Fruit fly (Drosophila melanogaster) whole organism, embryonic: ENCODE data around the gene mmy.

Experiments used
- CG10147 ChIP-seq: fragments of 200-800 bp; sonication (Bioruptor generic); optimal IDR thresholded peaks from 2 replicates; lab custom pipeline; 2019; ENCODE audit warnings: missing biosample characterization, mild to moderate bottlenecking, missing genetic modification characterization, moderate library complexity
- CG12155 ChIP-seq: fragments of 200-800 bp; sonication (Bioruptor generic); optimal IDR thresholded peaks from 3 replicates; lab custom pipeline; 2016; ENCODE audit warnings: missing biosample characterization, missing genetic modification characterization
- CG13624 ChIP-seq: fragments of 200-800 bp; sonication (Bioruptor generic); optimal IDR thresholded peaks from 2 replicates; lab custom pipeline; 2016; ENCODE audit warnings: missing biosample characterization, missing genetic modification characterization
- CG14965 ChIP-seq: fragments of 200-800 bp; sonication (Bioruptor generic); optimal IDR thresholded peaks from 2 replicates; lab custom pipeline; 2016; ENCODE audit warnings: missing biosample characterization, missing genetic modification characterization, borderline replicate concordance
- CG15514 ChIP-seq: fragments of 200-800 bp; sonication (Bioruptor generic); optimal IDR thresholded peaks from 3 replicates; lab custom pipeline; 2017; ENCODE audit warnings: missing biosample characterization, missing genetic modification characterization, mild to moderate bottlenecking, moderate library complexity, missing genetic modification reagents
- CG15601 ChIP-seq: fragments of 200-800 bp; sonication (Bioruptor generic); optimal IDR thresholded peaks from 3 replicates; lab custom pipeline; 2019; ENCODE audit warnings: missing biosample characterization, mild to moderate bottlenecking, missing genetic modification characterization, moderate library complexity
- CG15696 ChIP-seq: fragments of 200-800 bp; sonication (Bioruptor generic); optimal IDR thresholded peaks from 2 replicates; lab custom pipeline; 2019; ENCODE audit warnings: missing biosample characterization, mild to moderate bottlenecking, missing genetic modification characterization, moderate library complexity
- CG16815 ChIP-seq: fragments of 200-800 bp; sonication (Bioruptor generic); optimal IDR thresholded peaks from 3 replicates; lab custom pipeline; 2017; ENCODE audit warnings: missing biosample characterization, mild to moderate bottlenecking, missing genetic modification characterization
- CG17802 ChIP-seq: fragments of 200-800 bp; sonication (Bioruptor generic); optimal IDR thresholded peaks from 2 replicates; lab custom pipeline; 2018; ENCODE audit warnings: missing biosample characterization, mild to moderate bottlenecking, missing genetic modification characterization, moderate library complexity
- CG18262 ChIP-seq: fragments of 200-800 bp; optimal IDR thresholded peaks from 3 replicates; lab custom pipeline; 2019; ENCODE audit warnings: missing biosample characterization, mild to moderate bottlenecking, missing genetic modification characterization, moderate library complexity
- CG31441 ChIP-seq: fragments of 200-800 bp; sonication (Bioruptor generic); IDR thresholded peaks from 2 replicates; pipeline ENCODE4 v1.3.6; 2022; ENCODE audit warnings: missing biosample characterization, missing genetic modification characterization
- CG8290 ChIP-seq, 3 experiments: fragments of 200-800 bp; sonication (Bioruptor generic); optimal IDR thresholded peaks; 2 replicates each; lab custom pipeline; 2016 to 2019; ENCODE audit warnings: missing biosample characterization in 3 of 3, missing genetic modification characterization in 3 of 3, mild to moderate bottlenecking in 2 of 3, moderate library complexity in 1 of 3
- CG9876 ChIP-seq: fragments of 200-800 bp; sonication (Bioruptor generic); optimal IDR thresholded peaks from 2 replicates; lab custom pipeline; 2016; ENCODE audit warnings: missing biosample characterization, missing genetic modification characterization
- CTCF ChIP-seq: fragments of 200-800 bp; sonication (Bioruptor generic); optimal IDR thresholded peaks from 2 replicates; lab custom pipeline; 2017; ENCODE audit warnings: missing biosample characterization, mild to moderate bottlenecking, missing genetic modification characterization, moderate library complexity
- CkIIα-i1 ChIP-seq: fragments of 200-800 bp; sonication (Bioruptor generic); IDR thresholded peaks from 2 replicates; pipeline ENCODE4 v1.3.6; 2022; ENCODE audit warnings: missing biosample characterization, missing genetic modification characterization
- Eip74EF ChIP-seq, 2 experiments: fragments of 200-800 bp in 1 of 2; fragments of >200 bp in 1 of 2; sonication (Bioruptor generic) in 1 of 2; optimal IDR thresholded peaks; 2 replicates each; lab custom pipeline; 2017 to 2019; ENCODE audit warnings: missing biosample characterization in 2 of 2, missing genetic modification characterization in 2 of 2, mild to moderate bottlenecking in 1 of 2, moderate library complexity in 1 of 2
- HmgD ChIP-seq: fragments of 200-800 bp; sonication (Bioruptor generic); optimal IDR thresholded peaks from 3 replicates; lab custom pipeline; 2016; ENCODE audit warnings: missing biosample characterization, missing genetic modification characterization
- Hmr ChIP-seq: fragments of 200-800 bp; sonication (Bioruptor generic); optimal IDR thresholded peaks from 3 replicates; lab custom pipeline; 2017; ENCODE audit warnings: mild to moderate bottlenecking, missing biosample characterization, missing genetic modification reagents, missing genetic modification characterization
- Jarid2 ChIP-seq: fragments of 200-800 bp; sonication (Bioruptor generic); optimal IDR thresholded peaks from 3 replicates; lab custom pipeline; 2017; ENCODE audit warnings: mild to moderate bottlenecking, missing biosample characterization, missing genetic modification reagents, missing genetic modification characterization
- Max ChIP-seq: fragments of 200-800 bp; sonication (Bioruptor generic); optimal IDR thresholded peaks from 2 replicates; lab custom pipeline; 2016; ENCODE audit warnings: missing biosample characterization, mild to moderate bottlenecking, missing genetic modification characterization
- Mes4 ChIP-seq: fragments of 200-800 bp; sonication (Bioruptor generic); optimal IDR thresholded peaks from 2 replicates; lab custom pipeline; 2016; ENCODE audit warnings: missing biosample characterization, missing genetic modification characterization
- NK7.1 ChIP-seq: fragments of 200-800 bp; sonication (Bioruptor generic); optimal IDR thresholded peaks from 3 replicates; lab custom pipeline; 2016; ENCODE audit warnings: missing biosample characterization, missing genetic modification characterization
- Neu2 ChIP-seq: fragments of 200-800 bp; sonication (Bioruptor generic); optimal IDR thresholded peaks from 3 replicates; lab custom pipeline; 2016; ENCODE audit warnings: missing biosample characterization, missing genetic modification characterization, borderline replicate concordance
- Oli ChIP-seq: fragments of 200-800 bp; sonication (Bioruptor generic); optimal IDR thresholded peaks from 2 replicates; lab custom pipeline; 2018; ENCODE audit warnings: missing biosample characterization, mild to moderate bottlenecking, missing genetic modification characterization, moderate library complexity
- TFAM ChIP-seq: fragments of 200-800 bp; sonication (Bioruptor generic); optimal IDR thresholded peaks from 2 replicates; lab custom pipeline; 2017; ENCODE audit warnings: missing biosample characterization, missing genetic modification characterization, inconsistent platforms
- Trl ChIP-seq, 3 experiments: fragments of >200 bp in 2 of 3; fragments of 200-800 bp in 1 of 3; sonication (Bioruptor generic) in 1 of 3; optimal IDR thresholded peaks; 2 replicates in 1 of 3; 3 replicates in 2 of 3; lab custom pipeline; 2016 to 2017; ENCODE audit warnings: missing biosample characterization in 1 of 3, missing genetic modification characterization in 1 of 3
- al ChIP-seq: fragments of 200-800 bp; sonication (Bioruptor generic); IDR thresholded peaks from 2 replicates; pipeline ENCODE4 v1.3.6; 2022; ENCODE audit warnings: missing biosample characterization, missing genetic modification characterization
- ase ChIP-seq: fragments of 200-800 bp; sonication (Bioruptor generic); IDR thresholded peaks from 3 replicates; pipeline ENCODE4 v1.3.6; 2022; ENCODE audit warnings: missing biosample characterization, missing genetic modification characterization
- bbx ChIP-seq: fragments of 200-800 bp; sonication (Bioruptor generic); IDR thresholded peaks from 2 replicates; pipeline ENCODE4 v1.3.6; 2022; ENCODE audit warnings: missing biosample characterization, missing genetic modification characterization; ENCODE audit not compliant: partially characterized antibody
- cas ChIP-seq: fragments of 200-800 bp; sonication (Bioruptor generic); IDR thresholded peaks from 2 replicates; pipeline ENCODE4 v1.3.6; 2022; ENCODE audit warnings: missing biosample characterization, missing genetic modification characterization
- caup ChIP-seq: fragments of 200-800 bp; sonication (Bioruptor generic); optimal IDR thresholded peaks from 3 replicates; lab custom pipeline; 2017; ENCODE audit warnings: missing biosample characterization, mild to moderate bottlenecking, missing genetic modification characterization, moderate library complexity; ENCODE audit not compliant: severe bottlenecking
- ci ChIP-seq: fragments of 200-800 bp; sonication (Bioruptor generic); IDR thresholded peaks from 3 replicates; pipeline ENCODE4 v1.3.6; 2022; ENCODE audit warnings: missing biosample characterization, missing genetic modification characterization
- cwo ChIP-seq: fragments of 200-800 bp; sonication (Bioruptor generic); optimal IDR thresholded peaks from 3 replicates; lab custom pipeline; 2017; ENCODE audit warnings: missing biosample characterization, missing genetic modification characterization, mild to moderate bottlenecking, moderate library complexity, missing genetic modification reagents
- danr ChIP-seq: fragments of 200-800 bp; sonication (Bioruptor generic); IDR thresholded peaks from 2 replicates; pipeline ENCODE4 v1.3.6; 2022; ENCODE audit warnings: missing biosample characterization, missing genetic modification characterization
- dimm ChIP-seq: fragments of 200-800 bp; sonication (Bioruptor generic); IDR thresholded peaks from 2 replicates; pipeline ENCODE4 v1.3.6; 2022; ENCODE audit warnings: missing biosample characterization, missing genetic modification characterization
- eve ChIP-seq, 2 experiments: fragments of >200 bp; optimal IDR thresholded peaks; 2 replicates each; lab custom pipeline; 2017; ENCODE audit warnings: missing biosample characterization in 2 of 2, missing genetic modification characterization in 2 of 2
- gsb ChIP-seq: fragments of 200-800 bp; sonication (Bioruptor generic); IDR thresholded peaks from 2 replicates; pipeline ENCODE4 v1.3.6; 2022; ENCODE audit warnings: missing biosample characterization, missing genetic modification characterization
- h ChIP-seq: fragments of >200 bp; optimal IDR thresholded peaks from 2 replicates; lab custom pipeline; 2017
- inv ChIP-seq: fragments of 200-800 bp; sonication (Bioruptor generic); IDR thresholded peaks from 2 replicates; pipeline ENCODE4 v1.3.6; 2022; ENCODE audit warnings: missing biosample characterization, missing genetic modification characterization; ENCODE audit not compliant: partially characterized antibody
- jigr1 ChIP-seq: fragments of 200-800 bp; sonication (Bioruptor generic); IDR thresholded peaks from 3 replicates; pipeline ENCODE4 v1.3.6; 2022; ENCODE audit warnings: missing biosample characterization, missing genetic modification characterization
- kah ChIP-seq: fragments of 200-800 bp; sonication (Bioruptor generic); optimal IDR thresholded peaks from 2 replicates; lab custom pipeline; 2018; ENCODE audit warnings: missing biosample characterization, mild to moderate bottlenecking, missing genetic modification characterization
- mld ChIP-seq: fragments of 200-800 bp; sonication (Bioruptor generic); IDR thresholded peaks from 3 replicates; pipeline ENCODE4 v1.3.6; 2022; ENCODE audit warnings: missing biosample characterization, missing genetic modification characterization; ENCODE audit not compliant: partially characterized antibody
- nerfin-2 ChIP-seq: fragments of 200-800 bp; sonication (Bioruptor generic); IDR thresholded peaks from 2 replicates; pipeline ENCODE4 v1.3.6; 2022; ENCODE audit warnings: missing biosample characterization, missing genetic modification characterization; ENCODE audit not compliant: partially characterized antibody
- nmo ChIP-seq: fragments of 200-800 bp; sonication (Bioruptor generic); optimal IDR thresholded peaks from 2 replicates; lab custom pipeline; 2018; ENCODE audit warnings: missing biosample characterization, mild to moderate bottlenecking, missing genetic modification characterization, moderate library complexity
- otp ChIP-seq: fragments of 200-800 bp; sonication (Bioruptor generic); IDR thresholded peaks from 3 replicates; pipeline ENCODE4, ENCODE4 v1.3.6; 2022; ENCODE audit warnings: missing biosample characterization, missing genetic modification characterization
- row ChIP-seq: fragments of 200-800 bp; sonication (Bioruptor generic); IDR thresholded peaks from 3 replicates; pipeline ENCODE4 v1.3.6; 2022; ENCODE audit warnings: missing biosample characterization, missing genetic modification characterization
- sens ChIP-seq: fragments of 200-800 bp; sonication (Bioruptor generic); peaks from one replicate; lab custom pipeline; 2016; ENCODE audit warnings: missing biosample characterization, missing genetic modification characterization
- sob ChIP-seq: fragments of 200-800 bp; sonication (Bioruptor generic); IDR thresholded peaks from 2 replicates; pipeline ENCODE4 v1.3.6; 2022; ENCODE audit warnings: missing biosample characterization, missing genetic modification characterization
- tna ChIP-seq: fragments of 200-800 bp; sonication (Bioruptor generic); IDR thresholded peaks from 2 replicates; pipeline ENCODE4 v1.3.6; 2022; ENCODE audit warnings: missing biosample characterization, missing genetic modification characterization; ENCODE audit not compliant: partially characterized antibody
- tup ChIP-seq: fragments of 200-800 bp; sonication (Bioruptor generic); optimal IDR thresholded peaks from 2 replicates; lab custom pipeline; 2016; ENCODE audit warnings: missing biosample characterization, mild to moderate bottlenecking, missing genetic modification characterization, moderate library complexity

mmy gene

dm6 chr2L:6465497-6465896 is 8.2 kb downstream of the mmy start, which contains the start of gene Rchy1 (continued):
- no peak for TF ChIP-seq CG16815 (GFP tag; lab: Kevin White, UChicago)
- peak; percentile 64 for TF ChIP-seq CG15514 (GFP tag; lab: Kevin White, UChicago)
- TF ChIP-seq CG18262 (tag; lab: Kevin White, UChicago), result no peak
- no peak; the same call in 1 of the 2 replicates for TF ChIP-seq tna (GFP tag; lab: Robert Waterston, UW)
- no peak for TF ChIP-seq danr
- TF ChIP-seq gsb (GFP tag; lab: Robert Waterston, UW), result no peak
- no peak; the same call in 2 of the 3 replicates for TF ChIP-seq row (GFP tag; lab: Robert Waterston, UW)
- no peak for TF ChIP-seq eve (GFP tag; optimal IDR thresholded peaks at IDR 0.05; lab: Kevin White, UChicago)
- TF ChIP-seq CG9876 (GFP tag; lab: Kevin White, UChicago), result no peak
- no peak for TF ChIP-seq sens
- TF ChIP-seq nerfin-2, result no peak
- TF ChIP-seq cwo (GFP tag; lab: Kevin White, UChicago), result no peak
- no peak for TF ChIP-seq dimm (GFP tag; lab: Robert Waterston, UW)
- TF ChIP-seq nmo (GFP tag; lab: Kevin White, UChicago), result no peak
- TF ChIP-seq h, result no peak
- no peak for TF ChIP-seq CG12155
- TF ChIP-seq kah, result peak; percentile 98
- TF ChIP-seq otp (GFP tag; lab: Robert Waterston, UW), result peak; percentile 48; the same call in 1 of the 3 replicates
- TF ChIP-seq inv (GFP tag; lab: Robert Waterston, UW), result no peak
- TF ChIP-seq cas, result no peak
- peak; percentile 46 for TF ChIP-seq Hmr (GFP tag; lab: Kevin White, UChicago)
- TF ChIP-seq Mes4 (GFP tag; lab: Kevin White, UChicago), result no peak
- TF ChIP-seq ase (GFP tag; lab: Robert Waterston, UW), result no peak
- no peak for TF ChIP-seq CG15601 (tag; lab: Kevin White, UChicago)
- no peak for TF ChIP-seq CkIIα-i1 (GFP tag; lab: Robert Waterston, UW)
- no peak for TF ChIP-seq NK7.1 (GFP tag; lab: Kevin White, UChicago)
- no peak for TF ChIP-seq Max (GFP tag; lab: Kevin White, UChicago)
- TF ChIP-seq HmgD (GFP tag; lab: Kevin White, UChicago), result no peak
- TF ChIP-seq Oli (tag; lab: Kevin White, UChicago), result no peak
- no peak for TF ChIP-seq CG17802
- peak; percentile 68; the same call in 2 of the 3 replicates for TF ChIP-seq ci (GFP tag; lab: Robert Waterston, UW)
- peak; percentile 3 for TF ChIP-seq CG13624
- TF ChIP-seq jigr1 (GFP tag; lab: Robert Waterston, UW), result no peak
- no peak for TF ChIP-seq tup (GFP tag; lab: Kevin White, UChicago)
- TF ChIP-seq CG14965 (GFP tag; lab: Kevin White, UChicago), result no peak
- TF ChIP-seq bbx, result peak; percentile 36; the same call in 1 of the 2 replicates
- TF ChIP-seq CG8290 (GFP tag; optimal IDR thresholded peaks at IDR 0.05; lab: Kevin White, UChicago), result no peak
- peak in 1 of 2 experiments; percentile 68 for TF ChIP-seq CG8290 (tag; optimal IDR thresholded peaks at IDR 0.05; lab: Kevin White, UChicago)
- TF ChIP-seq CG15696 (tag; lab: Kevin White, UChicago), result no peak
- TF ChIP-seq CTCF (GFP tag; lab: Kevin White, UChicago), result peak; percentile 36
- TF ChIP-seq sob (GFP tag; lab: Robert Waterston, UW), result peak; percentile 58; the same call in 1 of the 2 replicates
- TF ChIP-seq TFAM (GFP tag; lab: Kevin White, UChicago), result no peak
- no peak for TF ChIP-seq mld
- no peak for TF ChIP-seq CG31441
- TF ChIP-seq CG10147, result peak; percentile 32
- peak; percentile 76 for TF ChIP-seq caup
- TF ChIP-seq al (GFP tag; lab: Robert Waterston, UW), result no peak
- TF ChIP-seq Neu2 (GFP tag; lab: Kevin White, UChicago), result no peak
- peak; percentile 82 for TF ChIP-seq Jarid2
- peak in 1 of 2 experiments; percentile 54 for TF ChIP-seq Eip74EF (GFP tag; optimal IDR thresholded peaks at IDR 0.05; lab: Kevin White, UChicago)
- TF ChIP-seq Trl (optimal IDR thresholded peaks at IDR 0.05; lab: Kevin White, UChicago), result no peak
- peak; percentile 20 for TF ChIP-seq Trl (GFP tag; optimal IDR thresholded peaks at IDR 0.05; lab: Kevin White, UChicago)
